Fruit fly (Drosophila melanogaster) whole organism, embryonic: Measurements from ENCODE around the gene CG42268.
A peak's percentile ranks its signal among the peaks of the same experiment; 100 is the strongest.

Experiments
- Adf1 ChIP-seq: fragments of 200-800 bp; sonication (Bioruptor generic); IDR thresholded peaks from 2 replicates; pipeline ENCODE4 v1.3.6; 2022; ENCODE audit warnings: missing biosample characterization, missing genetic modification characterization
- Awh ChIP-seq: fragments of 200-800 bp; sonication (Bioruptor generic); IDR thresholded peaks from 2 replicates; pipeline ENCODE4, ENCODE4 v1.3.6; 2022; ENCODE audit warnings: missing biosample characterization, missing genetic modification characterization
- BEAF-32 ChIP-seq: fragments of 200-800 bp; sonication (Bioruptor generic); optimal IDR thresholded peaks from 3 replicates; lab custom pipeline; 2017; ENCODE audit warnings: missing biosample characterization, missing genetic modification characterization, mild to moderate bottlenecking, moderate library complexity, missing genetic modification reagents
- CG11247 ChIP-seq: fragments of 200-800 bp; sonication (Bioruptor generic); IDR thresholded peaks from 2 replicates; pipeline ENCODE4 v1.3.6; 2022; ENCODE audit warnings: missing biosample characterization, missing genetic modification characterization
- CG11398 ChIP-seq: fragments of 200-800 bp; sonication (Bioruptor generic); optimal IDR thresholded peaks from 2 replicates; lab custom pipeline; 2016; ENCODE audit warnings: missing biosample characterization, missing genetic modification characterization
- CG11560 ChIP-seq: fragments of 200-800 bp; sonication (Bioruptor generic); IDR thresholded peaks from 3 replicates; pipeline ENCODE4 v1.3.6; 2022; ENCODE audit warnings: missing biosample characterization, missing genetic modification characterization
- CG12659 ChIP-seq: fragments of 200-800 bp; sonication (Bioruptor generic); optimal IDR thresholded peaks from 3 replicates; lab custom pipeline; 2017; ENCODE audit warnings: mild to moderate bottlenecking, missing biosample characterization, missing genetic modification reagents, missing genetic modification characterization
- CG13123 ChIP-seq: fragments of 200-800 bp; sonication (Bioruptor generic); optimal IDR thresholded peaks from 2 replicates; lab custom pipeline; 2016; ENCODE audit warnings: missing biosample characterization, missing genetic modification characterization
- CG15514 ChIP-seq: fragments of 200-800 bp; sonication (Bioruptor generic); optimal IDR thresholded peaks from 3 replicates; lab custom pipeline; 2017; ENCODE audit warnings: missing biosample characterization, missing genetic modification characterization, mild to moderate bottlenecking, moderate library complexity, missing genetic modification reagents
- CG15601 ChIP-seq: fragments of 200-800 bp; sonication (Bioruptor generic); optimal IDR thresholded peaks from 3 replicates; lab custom pipeline; 2019; ENCODE audit warnings: missing biosample characterization, mild to moderate bottlenecking, missing genetic modification characterization, moderate library complexity
- CG17829 ChIP-seq: fragments of 200-800 bp; optimal IDR thresholded peaks from 2 replicates; lab custom pipeline; 2019; ENCODE audit warnings: missing biosample characterization, mild to moderate bottlenecking, missing genetic modification characterization, moderate library complexity
- CG18011 ChIP-seq: fragments of 200-800 bp; sonication (Bioruptor generic); optimal IDR thresholded peaks from 2 replicates; lab custom pipeline; 2017; ENCODE audit warnings: missing biosample characterization, missing genetic modification characterization, mild to moderate bottlenecking, moderate library complexity, missing genotype
- CG18619 ChIP-seq: fragments of 200-800 bp; sonication (Bioruptor generic); optimal IDR thresholded peaks from 3 replicates; lab custom pipeline; 2017; ENCODE audit warnings: missing biosample characterization, mild to moderate bottlenecking, missing genetic modification characterization
- CG31365 ChIP-seq: fragments of 200-800 bp; sonication (Bioruptor generic); optimal IDR thresholded peaks from 2 replicates; lab custom pipeline; 2018; ENCODE audit warnings: missing biosample characterization, mild to moderate bottlenecking, missing genetic modification characterization
- CG4854 ChIP-seq: fragments of 200-800 bp; sonication (Bioruptor generic); optimal IDR thresholded peaks from 2 replicates; lab custom pipeline; 2016; ENCODE audit warnings: missing biosample characterization, missing genetic modification characterization, inconsistent platforms
- CG6175 ChIP-seq: fragments of 200-800 bp; sonication (Bioruptor generic); IDR thresholded peaks from 3 replicates; pipeline ENCODE4 v1.3.6; 2022; ENCODE audit warnings: missing biosample characterization, missing genetic modification characterization
- CG6683 ChIP-seq: fragments of 200-800 bp; sonication (Bioruptor generic); optimal IDR thresholded peaks from 2 replicates; lab custom pipeline; 2017; ENCODE audit warnings: missing biosample characterization, mild to moderate bottlenecking, missing genetic modification characterization, missing genetic modification reagents
- CG7928 ChIP-seq: fragments of 200-800 bp; sonication (Bioruptor generic); optimal IDR thresholded peaks from 2 replicates; lab custom pipeline; 2017; ENCODE audit warnings: missing biosample characterization, mild to moderate bottlenecking, missing genetic modification characterization
- CG8924 ChIP-seq: fragments of 200-800 bp; optimal IDR thresholded peaks from 3 replicates; lab custom pipeline; 2019; ENCODE audit warnings: missing biosample characterization, mild to moderate bottlenecking, missing genetic modification characterization, moderate library complexity
- Dll ChIP-seq: fragments of 200-800 bp; sonication (Bioruptor generic); IDR thresholded peaks from 4 replicates; pipeline ENCODE4 v1.3.6; 2022; ENCODE audit warnings: missing biosample characterization, missing genetic modification characterization; ENCODE audit not compliant: partially characterized antibody
- Eip74EF ChIP-seq, 2 experiments: fragments of 200-800 bp in 1 of 2; fragments of >200 bp in 1 of 2; sonication (Bioruptor generic) in 1 of 2; optimal IDR thresholded peaks; 2 replicates each; lab custom pipeline; 2017 to 2019; ENCODE audit warnings: missing biosample characterization in 2 of 2, missing genetic modification characterization in 2 of 2, mild to moderate bottlenecking in 1 of 2, moderate library complexity in 1 of 2
- Elba2 ChIP-seq: fragments of 200-800 bp; sonication (Bioruptor generic); optimal IDR thresholded peaks from 3 replicates; lab custom pipeline; 2016; ENCODE audit warnings: missing biosample characterization, missing genetic modification characterization
- HLH3B ChIP-seq: fragments of 200-800 bp; sonication (Bioruptor generic); IDR thresholded peaks from 2 replicates; pipeline ENCODE4 v1.3.6; 2022; ENCODE audit warnings: missing biosample characterization, missing genetic modification characterization
- MBD-R2 ChIP-seq: fragments of 200-800 bp; sonication (Bioruptor generic); IDR thresholded peaks from 2 replicates; pipeline ENCODE4 v1.3.6; 2022; ENCODE audit warnings: missing biosample characterization, missing genetic modification characterization
- Myb ChIP-seq: fragments of 200-800 bp; sonication (Bioruptor generic); optimal IDR thresholded peaks from 2 replicates; lab custom pipeline; 2016; ENCODE audit warnings: missing biosample characterization, missing genetic modification characterization
- NC2β ChIP-seq: fragments of 200-800 bp; sonication (Bioruptor generic); optimal IDR thresholded peaks from 2 replicates; lab custom pipeline; 2016; ENCODE audit warnings: missing biosample characterization, missing genetic modification characterization
- Nf-YA ChIP-seq: fragments of 200-800 bp; sonication (Bioruptor generic); IDR thresholded peaks from 2 replicates; pipeline ENCODE4 v1.3.6; 2022; ENCODE audit warnings: missing biosample characterization, missing genetic modification characterization
- Nf-YC ChIP-seq: fragments of 200-800 bp; optimal IDR thresholded peaks from 3 replicates; lab custom pipeline; 2019; ENCODE audit warnings: missing biosample characterization, mild to moderate bottlenecking, missing genetic modification characterization, moderate library complexity
- Ravus ChIP-seq: fragments of 200-800 bp; sonication (Bioruptor generic); IDR thresholded peaks from 2 replicates; pipeline ENCODE4 v1.3.6; 2022; ENCODE audit warnings: missing biosample characterization, missing genetic modification characterization
- Sox100B ChIP-seq: fragments of 200-800 bp; sonication (Bioruptor generic); optimal IDR thresholded peaks from 3 replicates; lab custom pipeline; 2018; ENCODE audit warnings: missing biosample characterization, mild to moderate bottlenecking, missing genetic modification characterization
- ara ChIP-seq: fragments of 200-800 bp; sonication (Bioruptor generic); IDR thresholded peaks from 2 replicates; pipeline ENCODE4 v1.3.6; 2022; ENCODE audit warnings: missing biosample characterization, missing genetic modification characterization
- ato ChIP-seq: fragments of 200-800 bp; sonication (Bioruptor generic); IDR thresholded peaks from 2 replicates; pipeline ENCODE4 v1.3.6; 2022; ENCODE audit warnings: missing biosample characterization, missing genetic modification characterization; ENCODE audit not compliant: partially characterized antibody
- bsh ChIP-seq, 2 experiments: fragments of 200-800 bp; sonication (Bioruptor generic); optimal IDR thresholded peaks; 2 replicates each; lab custom pipeline; 2017 to 2018; ENCODE audit warnings: mild to moderate bottlenecking in 2 of 2, missing biosample characterization in 2 of 2, missing genetic modification characterization in 2 of 2, moderate library complexity in 1 of 2
- cad ChIP-seq: fragments of >200 bp; optimal IDR thresholded peaks from 2 replicates; lab custom pipeline; 2017; ENCODE audit warnings: missing biosample characterization, missing genetic modification characterization
- corto ChIP-seq: fragments of 200-800 bp; sonication (Bioruptor generic); optimal IDR thresholded peaks from 2 replicates; lab custom pipeline; 2016; ENCODE audit warnings: missing biosample characterization, mild to moderate bottlenecking, missing genetic modification characterization, moderate library complexity
- cwo ChIP-seq: fragments of 200-800 bp; sonication (Bioruptor generic); optimal IDR thresholded peaks from 3 replicates; lab custom pipeline; 2017; ENCODE audit warnings: missing biosample characterization, missing genetic modification characterization, mild to moderate bottlenecking, moderate library complexity, missing genetic modification reagents
- gcm2 ChIP-seq: fragments of 200-800 bp; sonication (Bioruptor generic); optimal IDR thresholded peaks from 2 replicates; lab custom pipeline; 2016; ENCODE audit warnings: missing biosample characterization, missing genetic modification characterization
- ind ChIP-seq: fragments of 200-800 bp; sonication (Bioruptor generic); optimal IDR thresholded peaks from 3 replicates; lab custom pipeline; 2016; ENCODE audit warnings: missing biosample characterization, missing genetic modification characterization
- mld ChIP-seq: fragments of 200-800 bp; sonication (Bioruptor generic); IDR thresholded peaks from 3 replicates; pipeline ENCODE4 v1.3.6; 2022; ENCODE audit warnings: missing biosample characterization, missing genetic modification characterization; ENCODE audit not compliant: partially characterized antibody
- nerfin-2 ChIP-seq: fragments of 200-800 bp; sonication (Bioruptor generic); IDR thresholded peaks from 2 replicates; pipeline ENCODE4 v1.3.6; 2022; ENCODE audit warnings: missing biosample characterization, missing genetic modification characterization; ENCODE audit not compliant: partially characterized antibody
- nmo ChIP-seq: fragments of 200-800 bp; sonication (Bioruptor generic); optimal IDR thresholded peaks from 2 replicates; lab custom pipeline; 2018; ENCODE audit warnings: missing biosample characterization, mild to moderate bottlenecking, missing genetic modification characterization, moderate library complexity
- pb ChIP-seq: fragments of 200-800 bp; sonication (Bioruptor generic); optimal IDR thresholded peaks from 3 replicates; lab custom pipeline; 2016; ENCODE audit warnings: missing biosample characterization, missing genetic modification characterization
- pfk ChIP-seq: fragments of 200-800 bp; sonication (Bioruptor generic); optimal IDR thresholded peaks from 2 replicates; lab custom pipeline; 2018; ENCODE audit warnings: missing biosample characterization, mild to moderate bottlenecking, missing genetic modification characterization, moderate library complexity
- row ChIP-seq: fragments of 200-800 bp; sonication (Bioruptor generic); IDR thresholded peaks from 3 replicates; pipeline ENCODE4 v1.3.6; 2022; ENCODE audit warnings: missing biosample characterization, missing genetic modification characterization
- sc ChIP-seq, 3 experiments: fragments of >200 bp in 2 of 3; fragments of 200-800 bp in 1 of 3; sonication (Bioruptor generic) in 1 of 3; optimal IDR thresholded peaks; 2 replicates in 2 of 3; 3 replicates in 1 of 3; lab custom pipeline; 2017; ENCODE audit warnings: mild to moderate bottlenecking in 1 of 3, missing biosample characterization in 1 of 3, missing genetic modification characterization in 1 of 3, missing genetic modification reagents in 1 of 3
- seq ChIP-seq: fragments of 200-800 bp; sonication (Bioruptor generic); IDR thresholded peaks from 2 replicates; pipeline ENCODE4 v1.3.6; 2022; ENCODE audit warnings: missing biosample characterization, missing genetic modification characterization
- unpg ChIP-seq: fragments of 200-800 bp; sonication (Bioruptor generic); optimal IDR thresholded peaks from 3 replicates; lab custom pipeline; 2018; ENCODE audit warnings: missing biosample characterization, mild to moderate bottlenecking, missing genetic modification characterization, moderate library complexity
- vfl ChIP-seq: fragments of 200-800 bp; sonication (Bioruptor generic); optimal IDR thresholded peaks from 2 replicates; lab custom pipeline; 2016; ENCODE audit warnings: missing biosample characterization, missing genetic modification characterization
- vvl ChIP-seq: fragments of 200-800 bp; sonication (Bioruptor generic); IDR thresholded peaks from 2 replicates; pipeline ENCODE4 v1.3.6; 2022; ENCODE audit warnings: missing biosample characterization, missing genetic modification characterization

The CG42268 gene

DNA sequence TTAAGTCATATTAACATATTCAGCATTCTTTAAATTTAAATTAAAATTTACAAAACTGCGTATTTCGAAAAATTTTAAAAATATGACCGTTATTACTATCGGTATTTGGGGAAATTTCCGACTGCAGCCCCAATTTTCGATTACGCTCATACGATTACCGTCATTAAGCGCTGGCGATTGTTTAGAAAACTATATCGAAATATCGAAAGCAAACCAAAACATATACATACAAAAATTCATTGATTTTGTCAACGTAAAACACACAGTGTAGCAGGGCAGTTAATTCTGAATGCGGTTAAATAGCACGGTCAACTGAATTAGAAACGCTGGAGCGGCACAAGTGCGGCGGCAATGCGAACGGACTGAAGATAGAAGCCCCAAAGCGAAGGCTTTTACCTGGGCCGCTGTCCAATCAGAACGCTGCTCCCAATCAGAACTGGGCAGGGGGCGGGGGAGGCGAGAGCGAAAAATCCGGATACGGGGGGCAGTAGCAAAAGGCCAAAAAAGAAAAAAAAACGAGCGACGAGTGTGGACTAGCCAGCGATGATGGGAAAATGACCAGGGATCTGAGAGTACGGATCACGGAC, 55.9 kb downstream of the CG42268 start, which contains the start of gene CG16711 (continued):
- TF ChIP-seq Nf-YA (GFP tag; lab: Robert Waterston, UW) (0 out of 2 replicates have a peak, but pooled peaks have one; percentile 6), nerfin-2 (peak; percentile 95), CG11398 (no peak), CG6683 (GFP tag; lab: Kevin White, UChicago) (no peak), Sox100B (GFP tag; lab: Kevin White, UChicago) (no peak), seq (no peak), HLH3B (GFP tag; lab: Robert Waterston, UW) (no peak), Eip74EF (GFP tag; optimal IDR thresholded peaks at IDR 0.05; lab: Kevin White, UChicago) (no peak), bsh (GFP tag; optimal IDR thresholded peaks at IDR 0.05; lab: Kevin White, UChicago) (no peak), mld (peak; percentile 93), ara (GFP tag; lab: Robert Waterston, UW) (no peak), Adf1 (GFP tag; lab: Robert Waterston, UW) (no peak; the same call in 1 of the 2 replicates), CG4854 (no peak), Elba2 (GFP tag; lab: Kevin White, UChicago) (peak; percentile 40), CG11560 (tag; lab: Robert Waterston, UW) (no peak), Ravus (no peak), CG18011 (no peak), CG12659 (peak; percentile 18), BEAF-32 (peak; percentile 87), CG15601 (tag; lab: Kevin White, UChicago) (peak; percentile 18), CG17829 (peak; percentile 17), CG31365 (tag; lab: Kevin White, UChicago) (no peak), pb (no peak), Awh (GFP tag; lab: Robert Waterston, UW) (no peak), CG13123 (no peak), nmo (GFP tag; lab: Kevin White, UChicago) (no peak), Nf-YC (tag; lab: Kevin White, UChicago) (peak; percentile 97), sc (optimal IDR thresholded peaks at IDR 0.05; lab: Kevin White, UChicago) (no peak), sc (GFP tag; optimal IDR thresholded peaks at IDR 0.05; lab: Kevin White, UChicago) (no peak), corto (no peak), gcm2 (no peak), cad (no peak), CG18619 (GFP tag; lab: Kevin White, UChicago) (no peak), ind (GFP tag; lab: Kevin White, UChicago) (no peak), CG15514 (GFP tag; lab: Kevin White, UChicago) (peak; percentile 45), Dll (GFP tag; lab: Robert Waterston, UW) (peak; percentile 94), CG6175 (GFP tag; lab: Robert Waterston, UW) (no peak), vvl (GFP tag; lab: Robert Waterston, UW) (peak; percentile 30; the same call in 1 of the 2 replicates), pfk (GFP tag; lab: Kevin White, UChicago) (no peak), row (GFP tag; lab: Robert Waterston, UW) (no peak), vfl (GFP tag; lab: Kevin White, UChicago) (no peak), CG7928 (GFP tag; lab: Kevin White, UChicago) (no peak), NC2β (GFP tag; lab: Kevin White, UChicago) (no peak), Myb (peak; percentile 95), MBD-R2 (GFP tag; lab: Robert Waterston, UW) (peak; percentile 71; the same call in 1 of the 2 replicates), unpg (GFP tag; lab: Kevin White, UChicago) (no peak), CG11247 (no peak), CG8924 (no peak), ato (GFP tag; lab: Robert Waterston, UW) (peak; percentile 93), cwo (GFP tag; lab: Kevin White, UChicago) (no peak)
